Worm (Caenorhabditis elegans) whole organism, mixed stage, embryonic: ENCODE measurements around the gene F58F12.3.

Experiments
- ceh-83 ChIP-seq: fragments of 200-800 bp; sonication (Bioruptor generic); optimal IDR thresholded peaks from 2 replicates; lab custom pipeline; 2018; ENCODE audit warnings: mild to moderate bottlenecking, missing genetic modification characterization, missing compliant biosample characterization
- elt-1 ChIP-seq: sonication (generic microtip); optimal IDR thresholded peaks from 2 replicates; lab custom pipeline; 2017; ENCODE audit warnings: missing genetic modification characterization, mild to moderate bottlenecking, missing compliant biosample characterization, antibody characterized with exemption, moderate library complexity, borderline replicate concordance; ENCODE audit not compliant: insufficient read depth
- elt-3 ChIP-seq: fragments of 150-350 bp; optimal IDR thresholded peaks from 2 replicates; lab custom pipeline; 2014; ENCODE audit warnings: missing biosample characterization, missing genetic modification characterization
- lin-13 ChIP-seq: fragments of 150-350 bp; optimal IDR thresholded peaks from 2 replicates; lab custom pipeline; 2014; ENCODE audit warnings: missing biosample characterization, missing genetic modification characterization
- lsy-2 ChIP-seq: fragments of 150-350 bp; optimal IDR thresholded peaks from 2 replicates; lab custom pipeline; 2014; ENCODE audit warnings: missing biosample characterization, missing genetic modification characterization
- nhr-237 ChIP-seq: fragments of 150-350 bp; optimal IDR thresholded peaks from 2 replicates; lab custom pipeline; 2014; ENCODE audit warnings: missing biosample characterization, missing genetic modification characterization
- pha-4 ChIP-seq: fragments of 150-350 bp; optimal IDR thresholded peaks from 2 replicates; lab custom pipeline; 2018; ENCODE audit warnings: missing biosample characterization, missing genetic modification reagents, missing genetic modification characterization
- unc-62 ChIP-seq: fragments of 150-350 bp; optimal IDR thresholded peaks from 2 replicates; lab custom pipeline; 2014; ENCODE audit warnings: missing biosample characterization, missing genetic modification reagents, missing genetic modification characterization

DNA sequence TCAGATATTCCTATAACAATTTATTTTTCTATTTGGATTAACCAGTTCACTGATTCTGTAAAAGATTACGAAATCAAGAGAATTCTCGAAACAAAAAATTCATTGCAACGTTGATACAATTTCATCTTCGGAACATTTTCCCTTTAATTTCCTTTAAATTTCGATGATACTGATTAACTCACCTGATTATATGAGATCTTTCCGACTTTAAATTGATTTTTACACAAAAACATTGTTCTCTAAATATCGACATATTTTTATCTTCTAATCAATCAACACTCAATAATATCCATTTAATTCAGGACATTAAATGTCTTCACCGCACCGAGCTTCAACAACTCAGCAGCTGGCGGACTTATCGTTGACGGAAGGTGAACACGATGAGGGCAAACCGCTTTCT, 20.1 kb downstream of the F58F12.3 start, which contains the start of gene lin-23:
- TF ChIP-seq elt-1 (tag; lab: Kevin White, UChicago) = no peak
- no peak for TF ChIP-seq lin-13 (tag; lab: Kevin White, UChicago)
- no peak for TF ChIP-seq unc-62
- no peak for TF ChIP-seq nhr-237 (tag; lab: Kevin White, UChicago)
- no peak for TF ChIP-seq lsy-2 (tag; lab: Kevin White, UChicago)
- TF ChIP-seq pha-4 (tag; lab: Kevin White, UChicago) = no peak
- TF ChIP-seq ceh-83 (GFP tag; lab: Kevin White, UChicago) = no peak
- no peak for TF ChIP-seq elt-3 (tag; lab: Kevin White, UChicago)
